Fruit fly (Drosophila melanogaster) whole organism, prepupa: ENCODE data around the gene CG17187.
A peak's percentile ranks its signal among the peaks of the same experiment; 100 is the strongest.

Experiments
- Blimp-1 ChIP-seq: fragments of 200-800 bp; sonication (Bioruptor generic); optimal IDR thresholded peaks from 3 replicates; lab custom pipeline; 2017; ENCODE audit warnings: missing biosample characterization, missing genetic modification characterization, mild to moderate bottlenecking, moderate library complexity, missing genetic modification reagents
- CG10631 ChIP-seq: fragments of 200-800 bp; sonication (Bioruptor generic); optimal IDR thresholded peaks from 2 replicates; lab custom pipeline; 2016; ENCODE audit warnings: missing biosample characterization, missing genetic modification characterization
- CG10669 ChIP-seq: fragments of 200-800 bp; sonication (Bioruptor generic); optimal IDR thresholded peaks from 3 replicates; lab custom pipeline; 2018; ENCODE audit warnings: missing biosample characterization, mild to moderate bottlenecking, missing genetic modification characterization, moderate library complexity
- CG11902 ChIP-seq: fragments of 200-800 bp; sonication (Bioruptor generic); optimal IDR thresholded peaks from 3 replicates; lab custom pipeline; 2016; ENCODE audit warnings: missing biosample characterization, missing genetic modification characterization
- CG15336 ChIP-seq: fragments of 200-800 bp; sonication (Bioruptor generic); IDR thresholded peaks from 2 replicates; pipeline ENCODE4 v1.3.6; 2022; ENCODE audit warnings: missing biosample characterization, missing genetic modification characterization
- CG16779 ChIP-seq: fragments of 200-800 bp; sonication (Bioruptor generic); optimal IDR thresholded peaks from 3 replicates; lab custom pipeline; 2017; ENCODE audit warnings: missing biosample characterization, mild to moderate bottlenecking, missing genetic modification characterization
- CG3032 ChIP-seq: fragments of 200-800 bp; optimal IDR thresholded peaks from 2 replicates; lab custom pipeline; 2019; ENCODE audit warnings: missing biosample characterization, mild to moderate bottlenecking, missing genetic modification characterization, moderate library complexity
- CG4318 ChIP-seq: fragments of 200-800 bp; sonication (Bioruptor generic); optimal IDR thresholded peaks from 3 replicates; lab custom pipeline; 2017; ENCODE audit warnings: missing biosample characterization, mild to moderate bottlenecking, missing genetic modification characterization
- CG6163 ChIP-seq: fragments of 200-800 bp; sonication (Bioruptor generic); IDR thresholded peaks from 3 replicates; pipeline ENCODE4 v1.3.6; 2022; ENCODE audit warnings: missing biosample characterization, missing genetic modification characterization
- CG6276 ChIP-seq: fragments of 200-800 bp; sonication (Bioruptor generic); optimal IDR thresholded peaks from 2 replicates; lab custom pipeline; 2017; ENCODE audit warnings: missing biosample characterization, mild to moderate bottlenecking, missing genetic modification characterization
- CG6792 ChIP-seq: fragments of 200-800 bp; sonication (Bioruptor generic); optimal IDR thresholded peaks from 3 replicates; lab custom pipeline; 2016; ENCODE audit warnings: missing biosample characterization, missing genetic modification characterization
- CG6808 ChIP-seq: fragments of 200-800 bp; sonication (Bioruptor generic); optimal IDR thresholded peaks from 3 replicates; lab custom pipeline; 2017; ENCODE audit warnings: missing biosample characterization, missing genetic modification characterization, mild to moderate bottlenecking, moderate library complexity, missing genetic modification reagents
- CG6854 ChIP-seq: fragments of 200-800 bp; sonication (Bioruptor generic); optimal IDR thresholded peaks from 2 replicates; lab custom pipeline; 2017; ENCODE audit warnings: missing biosample characterization, mild to moderate bottlenecking, missing genetic modification characterization
- CG8119 ChIP-seq: fragments of 200-800 bp; sonication (Bioruptor generic); IDR thresholded peaks from 3 replicates; pipeline ENCODE4 v1.3.6; 2022; ENCODE audit warnings: missing biosample characterization, missing genetic modification characterization
- CG8319 ChIP-seq: fragments of 200-800 bp; sonication (Bioruptor generic); optimal IDR thresholded peaks from 3 replicates; lab custom pipeline; 2016; ENCODE audit warnings: missing biosample characterization, missing genetic modification characterization
- CG8632 ChIP-seq: fragments of 200-800 bp; sonication (Bioruptor generic); optimal IDR thresholded peaks from 3 replicates; lab custom pipeline; 2016; ENCODE audit warnings: missing biosample characterization, missing genetic modification characterization
- Eip75B ChIP-seq: fragments of 200-800 bp; sonication (Bioruptor generic); optimal IDR thresholded peaks from 3 replicates; lab custom pipeline; 2016; ENCODE audit warnings: missing biosample characterization, missing genetic modification characterization
- Eip93F ChIP-seq: fragments of 200-800 bp; sonication (Bioruptor generic); optimal IDR thresholded peaks from 2 replicates; lab custom pipeline; 2016; ENCODE audit warnings: missing biosample characterization, mild to moderate bottlenecking, missing genetic modification characterization
- Gug ChIP-seq: fragments of 200-800 bp; sonication (Bioruptor generic); IDR thresholded peaks from 2 replicates; pipeline ENCODE4 v1.3.6; 2022; ENCODE audit warnings: missing biosample characterization, missing genetic modification characterization
- Hr38 ChIP-seq: sonication (Bioruptor generic); optimal IDR thresholded peaks from 2 replicates; lab custom pipeline; 2016; ENCODE audit warnings: missing biosample characterization, missing genetic modification characterization
- Hr4 ChIP-seq: fragments of 200-800 bp; sonication (Bioruptor generic); optimal IDR thresholded peaks from 3 replicates; lab custom pipeline; 2016; ENCODE audit warnings: missing biosample characterization, missing genetic modification characterization
- Lpt ChIP-seq: fragments of 200-800 bp; sonication (Bioruptor generic); optimal IDR thresholded peaks from 3 replicates; lab custom pipeline; 2016; ENCODE audit warnings: missing biosample characterization, missing genetic modification characterization
- Smox ChIP-seq: fragments of 200-800 bp; sonication (Bioruptor generic); optimal IDR thresholded peaks from 3 replicates; lab custom pipeline; 2016; ENCODE audit warnings: missing biosample characterization, missing genetic modification characterization
- Sox102F ChIP-seq: fragments of 200-800 bp; sonication (Bioruptor generic); optimal IDR thresholded peaks from 2 replicates; lab custom pipeline; 2016; ENCODE audit warnings: missing biosample characterization, mild to moderate bottlenecking, missing genetic modification characterization
- Sox14 ChIP-seq: fragments of 200-800 bp; sonication (Bioruptor generic); optimal IDR thresholded peaks from 3 replicates; lab custom pipeline; 2016; ENCODE audit warnings: missing biosample characterization, missing genetic modification characterization
- achi ChIP-seq: fragments of 200-800 bp; sonication (Bioruptor generic); optimal IDR thresholded peaks from 3 replicates; lab custom pipeline; 2016; ENCODE audit warnings: missing biosample characterization, missing genetic modification characterization
- cyc ChIP-seq: fragments of 200-800 bp; sonication (Bioruptor generic); optimal IDR thresholded peaks from 3 replicates; lab custom pipeline; 2016; ENCODE audit warnings: missing biosample characterization, missing genetic modification characterization
- dac ChIP-seq: fragments of 200-800 bp; sonication (Bioruptor generic); optimal IDR thresholded peaks from 2 replicates; lab custom pipeline; 2017; ENCODE audit warnings: missing biosample characterization, mild to moderate bottlenecking, missing genetic modification characterization
- dsx ChIP-seq: fragments of 200-800 bp; optimal IDR thresholded peaks from 3 replicates; lab custom pipeline; 2019; ENCODE audit warnings: missing biosample characterization, mild to moderate bottlenecking, missing genetic modification characterization, moderate library complexity; ENCODE audit not compliant: poor library complexity, severe bottlenecking
- eg ChIP-seq: fragments of 200-800 bp; sonication (Bioruptor generic); IDR thresholded peaks from 3 replicates; pipeline ENCODE4 v1.3.6; 2022; ENCODE audit warnings: missing biosample characterization, missing genetic modification characterization
- esn ChIP-seq: fragments of 200-800 bp; sonication (Bioruptor generic); optimal IDR thresholded peaks from 2 replicates; lab custom pipeline; 2016; ENCODE audit warnings: missing biosample characterization, mild to moderate bottlenecking, missing genetic modification characterization, moderate library complexity
- fd59A ChIP-seq: fragments of 200-800 bp; sonication (Bioruptor generic); optimal IDR thresholded peaks from 2 replicates; lab custom pipeline; 2017; ENCODE audit warnings: missing biosample characterization, mild to moderate bottlenecking, missing genetic modification characterization, missing genetic modification reagents
- fkh ChIP-seq: fragments of 200-800 bp; sonication (Bioruptor generic); optimal IDR thresholded peaks from 3 replicates; lab custom pipeline; 2017; ENCODE audit warnings: missing biosample characterization, mild to moderate bottlenecking, missing genetic modification characterization, moderate library complexity
- lz ChIP-seq: fragments of 200-800 bp; sonication (Bioruptor generic); optimal IDR thresholded peaks from 3 replicates; lab custom pipeline; 2016; ENCODE audit warnings: missing biosample characterization, missing genetic modification characterization
- pdm3 ChIP-seq: fragments of 200-800 bp; sonication (Bioruptor generic); optimal IDR thresholded peaks from 3 replicates; lab custom pipeline; 2016; ENCODE audit warnings: missing biosample characterization, missing genetic modification characterization
- salr ChIP-seq, 2 experiments: fragments of 200-800 bp; sonication (Bioruptor generic); optimal IDR thresholded peaks; 3 replicates each; lab custom pipeline; 2016 to 2018; ENCODE audit warnings: missing biosample characterization in 2 of 2, missing genetic modification characterization in 2 of 2, mild to moderate bottlenecking in 1 of 2
- spab ChIP-seq: fragments of 200-800 bp; sonication (Bioruptor generic); optimal IDR thresholded peaks from 2 replicates; lab custom pipeline; 2017; ENCODE audit warnings: missing biosample characterization, mild to moderate bottlenecking, missing genetic modification characterization, missing genetic modification reagents
- ss ChIP-seq, 2 experiments: fragments of 200-800 bp; sonication (Bioruptor generic); optimal IDR thresholded peaks; 2 replicates in 1 of 2; 3 replicates in 1 of 2; lab custom pipeline; 2017 to 2018; ENCODE audit warnings: mild to moderate bottlenecking in 2 of 2, missing biosample characterization in 2 of 2, missing genetic modification characterization in 2 of 2, moderate library complexity in 1 of 2
- topi ChIP-seq: fragments of 200-800 bp; sonication (Bioruptor generic); optimal IDR thresholded peaks from 3 replicates; lab custom pipeline; 2016; ENCODE audit warnings: missing biosample characterization, missing genetic modification characterization
- vri ChIP-seq: fragments of 200-800 bp; sonication (Bioruptor generic); optimal IDR thresholded peaks from 3 replicates; lab custom pipeline; 2016; ENCODE audit warnings: missing biosample characterization, mild to moderate bottlenecking, missing genetic modification characterization

CG17187 gene

dm6 chr3R:11269013-11269412 is 37.3 kb upstream of the CG17187 start (continued):
- TF ChIP-seq Sox14 (peak; percentile 21), CG8632 (GFP tag; lab: Kevin White, UChicago) (peak; percentile 13), spab (peak; percentile 32), achi (GFP tag; lab: Kevin White, UChicago) (peak; percentile 61), CG4318 (no peak), pdm3 (GFP tag; lab: Kevin White, UChicago) (peak; percentile 71), lz (peak; percentile 47), ss (GFP tag; optimal IDR thresholded peaks at IDR 0.05; lab: Kevin White, UChicago) (peak; percentile 14 to 53), eg (peak; percentile 39; the same call in 1 of the 3 replicates), CG8319 (GFP tag; lab: Kevin White, UChicago) (peak; percentile 4), Sox102F (GFP tag; lab: Kevin White, UChicago) (peak; percentile 37), Hr38 (GFP tag; lab: Kevin White, UChicago) (no peak), fd59A (GFP tag; lab: Kevin White, UChicago) (peak; percentile 37), Hr4 (GFP tag; lab: Kevin White, UChicago) (peak; percentile 60), cyc (GFP tag; lab: Kevin White, UChicago) (peak; percentile 46), vri (GFP tag; lab: Kevin White, UChicago) (peak; percentile 30), CG6163 (GFP tag; lab: Robert Waterston, UW) (peak; percentile 65), CG6808 (GFP tag; lab: Kevin White, UChicago) (peak; percentile 38), CG3032 (tag; lab: Kevin White, UChicago) (no peak), fkh (GFP tag; lab: Kevin White, UChicago) (no peak), dsx (GFP tag; lab: Kevin White, UChicago) (peak; percentile 8), CG16779 (tag; lab: Kevin White, UChicago) (no peak), topi (GFP tag; lab: Kevin White, UChicago) (peak; percentile 53), Gug (GFP tag; lab: Robert Waterston, UW) (no peak; the same call in 1 of the 2 replicates), Eip93F (no peak), Eip75B (GFP tag; lab: Kevin White, UChicago) (peak; percentile 47), CG6792 (GFP tag; lab: Kevin White, UChicago) (peak; percentile 43), CG8119 (GFP tag; lab: Robert Waterston, UW) (no peak), CG6276 (GFP tag; lab: Kevin White, UChicago) (peak; percentile 39), dac (GFP tag; lab: Kevin White, UChicago) (peak; percentile 74), Blimp-1 (no peak), CG10669 (GFP tag; lab: Kevin White, UChicago) (peak; percentile 64), CG6854 (no peak), CG11902 (GFP tag; lab: Kevin White, UChicago) (no peak), salr (GFP tag; optimal IDR thresholded peaks at IDR 0.05; lab: Kevin White, UChicago) (peak in 1 of 2 experiments; percentile 61), Lpt (GFP tag; lab: Kevin White, UChicago) (peak; percentile 8), CG10631 (GFP tag; lab: Kevin White, UChicago) (peak; percentile 16), esn (no peak), Smox (peak; percentile 9)
- TF ChIP-seq, all 60 proteins: peak for 44

- TF ChIP-seq CG15336 (GFP tag; lab: Robert Waterston, UW) (no peak), CG8632 (GFP tag; lab: Kevin White, UChicago) (no peak)
- TF ChIP-seq, all 60 proteins: peak for 0
These were observed 31.9 kb upstream of the CG17187 start for dm6 chr3R:11263579-11263978.
